Fruit fly (Drosophila melanogaster) whole organism: Measurements from ENCODE around the gene Hsp22.

ENCODE experiments used
- Dll ChIP-seq: fragments of >200 bp; optimal IDR thresholded peaks from 2 replicates; lab custom pipeline; 2017
- pan ChIP-seq: fragments of >200 bp; optimal IDR thresholded peaks from 2 replicates; lab custom pipeline; 2017
- psq ChIP-seq: fragments of >200 bp; optimal IDR thresholded peaks from 2 replicates; lab custom pipeline; 2017
- usp ChIP-seq: fragments of >200 bp; optimal IDR thresholded peaks from 2 replicates; lab custom pipeline; 2017; ENCODE audit warnings: missing biosample characterization, missing genetic modification characterization, mixed read lengths

DNA sequence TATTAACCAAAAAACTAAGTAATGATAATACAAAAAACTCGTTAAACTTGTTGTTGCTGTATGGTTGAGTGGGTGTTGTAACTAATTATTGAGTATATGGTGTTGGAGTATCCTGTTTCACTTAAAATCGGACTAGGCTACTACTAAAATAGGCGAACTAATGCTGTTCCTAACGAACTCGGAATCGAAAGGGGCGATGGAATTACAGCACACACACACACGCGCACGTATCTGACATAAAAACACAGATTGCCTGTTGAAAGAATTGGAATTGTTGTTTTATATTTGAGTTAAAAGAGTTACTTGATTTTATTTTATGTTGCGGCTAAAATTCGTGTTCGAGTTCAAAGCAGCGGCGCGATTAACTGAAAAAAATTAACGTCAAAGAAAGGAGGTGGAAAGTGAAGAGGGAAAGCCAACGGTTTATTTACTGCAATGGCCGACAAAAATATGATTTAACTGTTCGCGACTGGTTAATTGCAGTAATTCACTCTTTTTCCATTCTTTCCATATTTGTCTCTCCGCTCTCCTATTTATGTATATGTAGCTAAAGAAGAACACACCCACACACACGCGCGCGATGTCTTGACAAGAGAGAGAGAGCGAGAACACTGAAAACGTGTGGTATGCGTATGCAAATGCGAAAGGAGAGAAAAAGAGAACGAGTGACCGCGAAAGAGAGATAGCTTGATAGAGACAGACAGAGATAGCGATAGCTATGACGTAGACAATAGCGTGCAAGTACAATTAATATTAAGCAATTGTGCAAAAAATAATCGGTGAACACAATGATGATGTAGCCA lies 28.8 kb downstream of the Hsp22 start:
- no peak for TF ChIP-seq psq (lab: Kevin White, UChicago)
- TF ChIP-seq usp (GFP tag; lab: Kevin White, UChicago): no peak
- no peak for TF ChIP-seq pan (lab: Kevin White, UChicago)
- no peak for TF ChIP-seq Dll (lab: Kevin White, UChicago)
